Fruit fly (Drosophila melanogaster) Kc167 (cell line): ENCODE measurements around the gene Jupiter.

Experiments
- Sin3A ChIP-seq: fragments of >200 bp; optimal IDR thresholded peaks from 2 replicates; lab custom pipeline; 2018; ENCODE audit warnings: missing external identifiers
- h ChIP-seq: fragments of >200 bp; optimal IDR thresholded peaks from 3 replicates; lab custom pipeline; 2018; ENCODE audit warnings: missing external identifiers
- insv ChIP-seq: fragments of >200 bp; optimal IDR thresholded peaks from 3 replicates; lab custom pipeline; 2018; ENCODE audit warnings: missing external identifiers
- psq ChIP-seq: fragments of >200 bp; optimal IDR thresholded peaks from 2 replicates; lab custom pipeline; 2017; ENCODE audit warnings: missing external identifiers
- ttk ChIP-seq: sonication (Bioruptor generic); optimal IDR thresholded peaks from 2 replicates; lab custom pipeline; 2017; ENCODE audit warnings: missing external identifiers

DNA sequence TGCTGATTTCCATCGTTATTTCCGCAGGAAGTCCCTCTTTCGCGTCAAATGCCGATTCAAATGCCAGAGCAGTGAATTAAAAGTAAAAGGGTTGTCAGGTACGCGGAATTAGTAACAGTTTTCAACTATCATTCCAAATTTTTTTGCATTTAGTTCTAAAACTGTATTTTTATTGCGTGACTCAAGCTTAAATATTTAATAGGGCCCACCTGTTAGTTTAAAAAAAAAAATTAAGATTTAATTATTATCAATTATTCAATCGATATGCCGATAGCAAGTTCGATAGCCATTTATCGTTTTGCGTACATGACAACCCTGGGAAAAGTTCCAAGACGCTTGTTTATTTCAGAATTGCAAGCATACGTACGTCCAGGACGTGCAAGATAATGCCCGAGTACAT is 3.3 kb upstream of the Jupiter start, which contains the start of gene CG14711:
- TF ChIP-seq psq: no peak
- TF ChIP-seq insv (lab: Kevin White, UChicago): no peak
- no peak for TF ChIP-seq ttk
- TF ChIP-seq h: no peak
- TF ChIP-seq Sin3A (lab: Kevin White, UChicago): no peak
